Worm (Caenorhabditis elegans) whole organism, L4 larva: ENCODE measurements around the gene nas-19.

Experiments
- dpl-1 ChIP-seq: fragments of 150-350 bp; optimal IDR thresholded peaks from 2 replicates; lab custom pipeline; 2014; ENCODE audit warnings: missing biosample characterization, missing genetic modification reagents, missing genetic modification characterization
- egl-27 ChIP-seq: sonication (generic microtip); optimal IDR thresholded peaks from 3 replicates; lab custom pipeline; 2017; ENCODE audit warnings: missing biosample characterization, missing genetic modification reagents, missing genetic modification characterization
- mep-1 ChIP-seq: fragments of 150-350 bp; sonication (generic microtip); optimal IDR thresholded peaks from 3 replicates; lab custom pipeline; 2014; ENCODE audit warnings: missing biosample characterization, missing genetic modification characterization
- nhr-11 ChIP-seq: fragments of 150-350 bp; optimal IDR thresholded peaks from 2 replicates; lab custom pipeline; 2014; ENCODE audit warnings: missing biosample characterization, missing genetic modification characterization
- nhr-76 ChIP-seq: fragments of 150-350 bp; optimal IDR thresholded peaks from 2 replicates; lab custom pipeline; 2014; ENCODE audit warnings: missing biosample characterization, missing genetic modification characterization
- snpc-4 ChIP-seq: fragments of 150-350 bp; optimal IDR thresholded peaks from 2 replicates; lab custom pipeline; 2014; ENCODE audit warnings: missing biosample characterization, missing genetic modification characterization
- spr-1 ChIP-seq: sonication (generic microtip); optimal IDR thresholded peaks from 2 replicates; lab custom pipeline; 2016; ENCODE audit warnings: mild to moderate bottlenecking, missing genetic modification characterization, missing compliant biosample characterization
- zag-1 ChIP-seq: fragments of 150-350 bp; optimal IDR thresholded peaks from 2 replicates; lab custom pipeline; 2014; ENCODE audit warnings: missing biosample characterization, missing genetic modification characterization

- TF ChIP-seq mep-1 (tag; lab: Kevin White, UChicago) (no peak), spr-1 (tag; lab: Kevin White, UChicago) (no peak), egl-27 (no peak), dpl-1 (GFP tag; lab: Kevin White, UChicago) (no peak), zag-1 (no peak), snpc-4 (tag; lab: Kevin White, UChicago) (no peak), nhr-76 (tag; lab: Kevin White, UChicago) (no peak), nhr-11 (tag; lab: Kevin White, UChicago) (no peak)
Measured at ce11 chrV:11446297-11446696, 43.8 kb upstream of the nas-19 start, which contains the start of gene mig-17.
